Worm (Caenorhabditis elegans) whole organism, young adult: ENCODE data around the gene spp-16.

Source experiments
- F33H1.4 ChIP-seq: fragments of 200-800 bp; sonication (Bioruptor generic); IDR thresholded peaks from 2 replicates; pipeline ENCODE4 v1.3.6; 2022; ENCODE audit warnings: missing genetic modification reagents, missing genetic modification characterization, missing compliant biosample characterization
- F49E8.2 ChIP-seq: sonication (generic microtip); optimal IDR thresholded peaks from 3 replicates; lab custom pipeline; 2017; ENCODE audit warnings: missing genetic modification characterization, mild to moderate bottlenecking, missing compliant biosample characterization, antibody characterized with exemption, moderate library complexity; ENCODE audit not compliant: insufficient read depth
- ceh-100 ChIP-seq: fragments of 200-800 bp; sonication (Bioruptor generic); IDR thresholded peaks from 2 replicates; pipeline ENCODE4 v1.3.6; 2022; ENCODE audit warnings: missing genetic modification reagents, missing genetic modification characterization, missing compliant biosample characterization
- ceh-27 ChIP-seq: fragments of 200-800 bp; sonication (Bioruptor generic); optimal IDR thresholded peaks from 2 replicates; lab custom pipeline; 2018; ENCODE audit warnings: mild to moderate bottlenecking, missing genetic modification characterization, moderate library complexity, missing compliant biosample characterization
- dpl-1 ChIP-seq: fragments of 150-350 bp; optimal IDR thresholded peaks from 2 replicates; lab custom pipeline; 2014; ENCODE audit warnings: missing biosample characterization, missing genetic modification reagents, missing genetic modification characterization
- lin-35 ChIP-seq, 3 experiments: fragments of 150-350 bp in 2 of 3; sonication (generic microtip) in 1 of 3; optimal IDR thresholded peaks; 2 replicates each; lab custom pipeline; 2014 to 2018; ENCODE audit warnings: missing biosample characterization in 3 of 3, missing genetic modification characterization in 3 of 3, missing genetic modification reagents in 3 of 3
- lin-54 ChIP-seq: fragments of 200-800 bp; sonication (Bioruptor generic); optimal IDR thresholded peaks from 2 replicates; lab custom pipeline; 2018; ENCODE audit warnings: mild to moderate bottlenecking, missing genetic modification characterization, missing compliant biosample characterization
- madf-10 ChIP-seq: sonication (generic microtip); optimal IDR thresholded peaks from 2 replicates; lab custom pipeline; 2016; ENCODE audit warnings: mild to moderate bottlenecking, missing genetic modification characterization, missing compliant biosample characterization
- madf-3 ChIP-seq: fragments of 200-800 bp; sonication (Bioruptor generic); IDR thresholded peaks from 2 replicates; pipeline ENCODE4 v1.3.6; 2022; ENCODE audit warnings: missing genetic modification reagents, missing genetic modification characterization, missing compliant biosample characterization
- pha-4 ChIP-seq: fragments of 150-350 bp; sonication (generic microtip); optimal IDR thresholded peaks from 2 replicates; lab custom pipeline; 2014; ENCODE audit warnings: missing biosample characterization, missing genetic modification reagents, missing genetic modification characterization
- rcor-1 ChIP-seq: fragments of 200-800 bp; sonication (Bioruptor generic); IDR thresholded peaks from 2 replicates; pipeline ENCODE4 v1.3.6; 2022; ENCODE audit warnings: missing genetic modification reagents, missing genetic modification characterization, missing compliant biosample characterization
- sptf-2 ChIP-seq: fragments of 200-800 bp; sonication (Bioruptor generic); optimal IDR thresholded peaks from 2 replicates; lab custom pipeline; 2018; ENCODE audit warnings: mild to moderate bottlenecking, missing genetic modification characterization, missing compliant biosample characterization
- zim-3 ChIP-seq: sonication (generic microtip); optimal IDR thresholded peaks from 2 replicates; lab custom pipeline; 2017; ENCODE audit warnings: mild to moderate bottlenecking, missing genetic modification characterization, moderate library complexity, missing compliant biosample characterization

- TF ChIP-seq F49E8.2, result no peak
- no peak for TF ChIP-seq ceh-27 (GFP tag; lab: Kevin White, UChicago)
- TF ChIP-seq lin-54 (GFP tag; lab: Kevin White, UChicago), result no peak
- no peak for TF ChIP-seq madf-10 (tag; lab: Kevin White, UChicago)
- TF ChIP-seq ceh-100 (GFP tag; lab: Robert Waterston, UW), result no peak
- TF ChIP-seq sptf-2 (GFP tag; lab: Kevin White, UChicago), result no peak
- no peak for TF ChIP-seq zim-3
- no peak for TF ChIP-seq madf-3 (GFP tag; lab: Robert Waterston, UW)
- no peak for TF ChIP-seq pha-4 (tag; lab: Kevin White, UChicago)
- no peak for TF ChIP-seq lin-35 (GFP tag; optimal IDR thresholded peaks at IDR 0.05; lab: Kevin White, UChicago)
- TF ChIP-seq dpl-1 (GFP tag; lab: Kevin White, UChicago), result no peak
- no peak for TF ChIP-seq F33H1.4
- TF ChIP-seq rcor-1 (GFP tag; lab: Robert Waterston, UW), result no peak
Observed at ce11 chrV:10896706-10897105, 4.4 kb downstream of the spp-16 start.
